Worm (Caenorhabditis elegans) whole organism, L3 larva: ENCODE measurements around the gene ttr-47.

Experiments
- aly-2 ChIP-seq: fragments of 150-350 bp; optimal IDR thresholded peaks from 2 replicates; lab custom pipeline; 2014; ENCODE audit warnings: missing biosample characterization, missing genetic modification characterization
- jun-1 ChIP-seq: fragments of 150-350 bp; optimal IDR thresholded peaks from 2 replicates; lab custom pipeline; 2014; ENCODE audit warnings: missing biosample characterization, missing genetic modification reagents, missing genetic modification characterization
- lin-15B ChIP-seq: fragments of 150-350 bp; optimal IDR thresholded peaks from 2 replicates; lab custom pipeline; 2014; ENCODE audit warnings: missing biosample characterization, missing genetic modification characterization
- mdl-1 ChIP-seq: fragments of 150-350 bp; optimal IDR thresholded peaks from 2 replicates; lab custom pipeline; 2014; ENCODE audit warnings: missing biosample characterization, missing genetic modification characterization
- nhr-237 ChIP-seq: fragments of 150-350 bp; optimal IDR thresholded peaks from 2 replicates; lab custom pipeline; 2014; ENCODE audit warnings: missing biosample characterization, missing genetic modification characterization
- nhr-76 ChIP-seq: fragments of 150-350 bp; sonication (generic microtip); optimal IDR thresholded peaks from 5 replicates; lab custom pipeline; 2014; ENCODE audit warnings: missing biosample characterization, missing genetic modification characterization
- unc-62 ChIP-seq: fragments of 150-350 bp; sonication (generic microtip); optimal IDR thresholded peaks from 4 replicates; lab custom pipeline; 2014; ENCODE audit warnings: missing biosample characterization, missing genetic modification reagents, missing genetic modification characterization
- zag-1 ChIP-seq: fragments of 150-350 bp; optimal IDR thresholded peaks from 2 replicates; lab custom pipeline; 2014; ENCODE audit warnings: missing biosample characterization, missing genetic modification characterization
- ztf-4 ChIP-seq: fragments of 150-350 bp; optimal IDR thresholded peaks from 2 replicates; lab custom pipeline; 2014; ENCODE audit warnings: missing biosample characterization, missing genetic modification characterization

DNA sequence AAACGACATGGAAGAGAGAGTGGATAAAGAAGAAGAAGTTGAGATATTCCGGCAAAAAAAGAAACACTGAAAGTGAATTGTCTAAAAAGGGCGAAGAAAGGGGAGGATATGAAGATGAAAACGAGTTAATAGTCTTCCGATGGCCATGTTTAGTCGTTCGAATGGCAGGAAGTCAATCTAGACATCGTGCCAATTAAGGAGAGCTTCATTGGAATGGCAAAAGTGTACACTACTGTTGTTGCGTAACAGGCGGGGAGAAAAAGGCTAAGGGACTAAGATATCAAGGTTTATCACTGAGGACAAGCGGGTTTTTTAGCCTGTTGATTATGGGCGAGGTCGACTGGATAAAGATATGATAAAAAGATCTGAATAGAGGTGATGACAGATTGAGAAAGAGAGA is 23.3 kb downstream of the ttr-47 start:
- no peak for TF ChIP-seq ztf-4 (tag; lab: Kevin White, UChicago)
- TF ChIP-seq nhr-76 (tag; lab: Kevin White, UChicago), result no peak
- no peak for TF ChIP-seq jun-1 (tag; lab: Kevin White, UChicago)
- TF ChIP-seq nhr-237 (tag; lab: Kevin White, UChicago), result no peak
- TF ChIP-seq zag-1, result no peak
- no peak for TF ChIP-seq unc-62 (GFP tag; lab: Kevin White, UChicago)
- TF ChIP-seq mdl-1 (tag; lab: Kevin White, UChicago), result no peak
- TF ChIP-seq lin-15B (tag; lab: Kevin White, UChicago), result no peak
- no peak for TF ChIP-seq aly-2 (tag; lab: Kevin White, UChicago)
